Fruit fly (Drosophila melanogaster) whole organism, embryonic: ENCODE data around the gene amrt.
A peak's percentile ranks its signal among the peaks of the same experiment; 100 is the strongest.

Experiments
- Adf1 ChIP-seq: fragments of 200-800 bp; sonication (Bioruptor generic); IDR thresholded peaks from 2 replicates; pipeline ENCODE4 v1.3.6; 2022; ENCODE audit warnings: missing biosample characterization, missing genetic modification characterization
- Bgb ChIP-seq: fragments of 200-800 bp; sonication (Bioruptor generic); IDR thresholded peaks from 2 replicates; pipeline ENCODE4 v1.3.6; 2022; ENCODE audit warnings: missing biosample characterization, missing genetic modification characterization; ENCODE audit not compliant: partially characterized antibody
- BtbVII ChIP-seq: fragments of 200-800 bp; sonication (Bioruptor generic); optimal IDR thresholded peaks from 3 replicates; lab custom pipeline; 2017; ENCODE audit warnings: missing biosample characterization, mild to moderate bottlenecking, missing genetic modification characterization
- CG10147 ChIP-seq: fragments of 200-800 bp; sonication (Bioruptor generic); optimal IDR thresholded peaks from 2 replicates; lab custom pipeline; 2019; ENCODE audit warnings: missing biosample characterization, mild to moderate bottlenecking, missing genetic modification characterization, moderate library complexity
- CG10267 ChIP-seq: fragments of 200-800 bp; sonication (Bioruptor generic); optimal IDR thresholded peaks from 2 replicates; lab custom pipeline; 2018; ENCODE audit warnings: missing biosample characterization, mild to moderate bottlenecking, missing genetic modification characterization, moderate library complexity
- CG10462 ChIP-seq: fragments of 200-800 bp; sonication (Bioruptor generic); optimal IDR thresholded peaks from 2 replicates; lab custom pipeline; 2016; ENCODE audit warnings: missing biosample characterization, missing genetic modification characterization
- CG11695 ChIP-seq: fragments of 200-800 bp; sonication (Bioruptor generic); IDR thresholded peaks from 3 replicates; pipeline ENCODE4 v1.3.6; 2022; ENCODE audit warnings: missing biosample characterization, missing genetic modification characterization
- CG1233 ChIP-seq: fragments of 200-800 bp; sonication (Bioruptor generic); optimal IDR thresholded peaks from 4 replicates; lab custom pipeline; 2018; ENCODE audit warnings: missing biosample characterization, mild to moderate bottlenecking, missing genetic modification characterization
- CG12769 ChIP-seq: fragments of 200-800 bp; sonication (Bioruptor generic); optimal IDR thresholded peaks from 2 replicates; lab custom pipeline; 2019; ENCODE audit warnings: missing biosample characterization, mild to moderate bottlenecking, missing genetic modification characterization, moderate library complexity
- CG12942 ChIP-seq: fragments of 200-800 bp; sonication (Bioruptor generic); optimal IDR thresholded peaks from 3 replicates; lab custom pipeline; 2016; ENCODE audit warnings: missing biosample characterization, missing genetic modification characterization
- CG13287 ChIP-seq: fragments of 200-800 bp; sonication (Bioruptor generic); IDR thresholded peaks from 2 replicates; pipeline ENCODE4 v1.3.6; 2022; ENCODE audit warnings: missing biosample characterization, missing genetic modification characterization; ENCODE audit not compliant: partially characterized antibody
- CG13624 ChIP-seq: fragments of 200-800 bp; sonication (Bioruptor generic); optimal IDR thresholded peaks from 2 replicates; lab custom pipeline; 2016; ENCODE audit warnings: missing biosample characterization, missing genetic modification characterization
- CG14710 ChIP-seq: fragments of 200-800 bp; sonication (Bioruptor generic); optimal IDR thresholded peaks from 3 replicates; lab custom pipeline; 2019; ENCODE audit warnings: missing biosample characterization, mild to moderate bottlenecking, missing genetic modification characterization, moderate library complexity
- CG1647 ChIP-seq: fragments of 200-800 bp; sonication (Bioruptor generic); optimal IDR thresholded peaks from 3 replicates; lab custom pipeline; 2016; ENCODE audit warnings: missing biosample characterization, missing genetic modification characterization
- CG17385 ChIP-seq: fragments of 200-800 bp; sonication (Bioruptor generic); optimal IDR thresholded peaks from 3 replicates; lab custom pipeline; 2018; ENCODE audit warnings: missing biosample characterization, mild to moderate bottlenecking, missing genetic modification characterization
- CG30020 ChIP-seq: fragments of 200-800 bp; optimal IDR thresholded peaks from 2 replicates; lab custom pipeline; 2019; ENCODE audit warnings: missing biosample characterization, mild to moderate bottlenecking, missing genetic modification characterization, moderate library complexity
- CG31441 ChIP-seq: fragments of 200-800 bp; sonication (Bioruptor generic); IDR thresholded peaks from 2 replicates; pipeline ENCODE4 v1.3.6; 2022; ENCODE audit warnings: missing biosample characterization, missing genetic modification characterization
- CG4424 ChIP-seq: fragments of 200-800 bp; sonication (Bioruptor generic); optimal IDR thresholded peaks from 3 replicates; lab custom pipeline; 2016; ENCODE audit warnings: missing biosample characterization, missing genetic modification characterization
- CG6272 ChIP-seq: fragments of 200-800 bp; sonication (Bioruptor generic); IDR thresholded peaks from 2 replicates; pipeline ENCODE4 v1.3.6; 2022; ENCODE audit warnings: missing biosample characterization, missing genetic modification characterization
- CG6683 ChIP-seq: fragments of 200-800 bp; sonication (Bioruptor generic); optimal IDR thresholded peaks from 2 replicates; lab custom pipeline; 2017; ENCODE audit warnings: missing biosample characterization, mild to moderate bottlenecking, missing genetic modification characterization, missing genetic modification reagents
- CG7928 ChIP-seq: fragments of 200-800 bp; sonication (Bioruptor generic); optimal IDR thresholded peaks from 2 replicates; lab custom pipeline; 2017; ENCODE audit warnings: missing biosample characterization, mild to moderate bottlenecking, missing genetic modification characterization
- CG8281 ChIP-seq: fragments of 200-800 bp; sonication (Bioruptor generic); optimal IDR thresholded peaks from 2 replicates; lab custom pipeline; 2018; ENCODE audit warnings: missing biosample characterization, mild to moderate bottlenecking, missing genetic modification characterization, moderate library complexity
- CG9797 ChIP-seq: fragments of 200-800 bp; sonication (Bioruptor generic); optimal IDR thresholded peaks from 3 replicates; lab custom pipeline; 2018; ENCODE audit warnings: missing biosample characterization, mild to moderate bottlenecking, missing genetic modification characterization
- CG9932 ChIP-seq: fragments of 200-800 bp; sonication (Bioruptor generic); IDR thresholded peaks from 2 replicates; pipeline ENCODE4 v1.3.6; 2022; ENCODE audit warnings: missing biosample characterization, missing genetic modification characterization
- Camta ChIP-seq: fragments of 200-800 bp; sonication (Bioruptor generic); optimal IDR thresholded peaks from 2 replicates; lab custom pipeline; 2016; ENCODE audit warnings: missing biosample characterization, missing genetic modification characterization
- Chrac-16 ChIP-seq: fragments of 200-800 bp; sonication (Bioruptor generic); optimal IDR thresholded peaks from 3 replicates; lab custom pipeline; 2016; ENCODE audit warnings: missing biosample characterization, missing genetic modification characterization
- Fer3 ChIP-seq: fragments of 200-800 bp; sonication (Bioruptor generic); optimal IDR thresholded peaks from 2 replicates; lab custom pipeline; 2018; ENCODE audit warnings: missing biosample characterization, mild to moderate bottlenecking, missing genetic modification characterization, moderate library complexity
- H15 ChIP-seq: fragments of 200-800 bp; sonication (Bioruptor generic); IDR thresholded peaks from 3 replicates; pipeline ENCODE4 v1.3.6; 2022; ENCODE audit warnings: missing biosample characterization, missing genetic modification characterization
- H2.0 ChIP-seq: fragments of 200-800 bp; sonication (Bioruptor generic); IDR thresholded peaks from 2 replicates; pipeline ENCODE4 v1.3.6; 2022; ENCODE audit warnings: missing biosample characterization, missing genetic modification characterization
- Hr39 ChIP-seq: fragments of >200 bp; optimal IDR thresholded peaks from 2 replicates; lab custom pipeline; 2017
- MESR4 ChIP-seq: fragments of 200-800 bp; sonication (Bioruptor generic); optimal IDR thresholded peaks from 2 replicates; lab custom pipeline; 2018; ENCODE audit warnings: missing biosample characterization, mild to moderate bottlenecking, missing genetic modification characterization, moderate library complexity
- Optix ChIP-seq: fragments of 200-800 bp; sonication (Bioruptor generic); IDR thresholded peaks from 3 replicates; pipeline ENCODE4 v1.3.6; 2022; ENCODE audit warnings: missing biosample characterization, missing genetic modification characterization
- Ravus ChIP-seq: fragments of 200-800 bp; sonication (Bioruptor generic); IDR thresholded peaks from 2 replicates; pipeline ENCODE4 v1.3.6; 2022; ENCODE audit warnings: missing biosample characterization, missing genetic modification characterization
- Six4 ChIP-seq: fragments of 200-800 bp; sonication (Bioruptor generic); optimal IDR thresholded peaks from 2 replicates; lab custom pipeline; 2016; ENCODE audit warnings: missing biosample characterization, missing genetic modification characterization
- Ssrp ChIP-seq: fragments of 200-800 bp; sonication (Bioruptor generic); optimal IDR thresholded peaks from 2 replicates; lab custom pipeline; 2018; ENCODE audit warnings: missing biosample characterization, mild to moderate bottlenecking, missing genetic modification characterization, moderate library complexity
- Xrp1 ChIP-seq: fragments of 200-800 bp; sonication (Bioruptor generic); IDR thresholded peaks from 2 replicates; pipeline ENCODE4 v1.3.6; 2022; ENCODE audit warnings: missing biosample characterization, missing genetic modification characterization
- ab ChIP-seq: fragments of 200-800 bp; sonication (Bioruptor generic); optimal IDR thresholded peaks from 2 replicates; lab custom pipeline; 2016; ENCODE audit warnings: missing biosample characterization, missing genetic modification characterization
- al ChIP-seq: fragments of 200-800 bp; sonication (Bioruptor generic); IDR thresholded peaks from 2 replicates; pipeline ENCODE4 v1.3.6; 2022; ENCODE audit warnings: missing biosample characterization, missing genetic modification characterization
- chif ChIP-seq, 2 experiments: fragments of 200-800 bp; sonication (Bioruptor generic); optimal IDR thresholded peaks; 3 replicates each; lab custom pipeline; 2016; ENCODE audit warnings: missing biosample characterization in 2 of 2, missing genetic modification characterization in 2 of 2
- dimm ChIP-seq: fragments of 200-800 bp; sonication (Bioruptor generic); IDR thresholded peaks from 2 replicates; pipeline ENCODE4 v1.3.6; 2022; ENCODE audit warnings: missing biosample characterization, missing genetic modification characterization
- gce ChIP-seq: fragments of 200-800 bp; sonication (Bioruptor generic); IDR thresholded peaks from 3 replicates; pipeline ENCODE4 v1.3.6; 2022; ENCODE audit warnings: missing biosample characterization, missing genetic modification characterization
- gro ChIP-seq: fragments of 200-800 bp; sonication (Bioruptor generic); optimal IDR thresholded peaks from 2 replicates; lab custom pipeline; 2016; ENCODE audit warnings: missing biosample characterization, missing genetic modification characterization
- kay ChIP-seq: fragments of 200-800 bp; sonication (Bioruptor generic); optimal IDR thresholded peaks from 2 replicates; lab custom pipeline; 2016; ENCODE audit warnings: missing biosample characterization, missing genetic modification characterization
- lab ChIP-seq: fragments of 200-800 bp; sonication (Bioruptor generic); optimal IDR thresholded peaks from 3 replicates; lab custom pipeline; 2017; ENCODE audit warnings: missing biosample characterization, missing genetic modification characterization, mild to moderate bottlenecking, moderate library complexity, missing genetic modification reagents
- peb ChIP-seq: fragments of 200-800 bp; sonication (Bioruptor generic); IDR thresholded peaks from 2 replicates; pipeline ENCODE4 v1.3.6; 2022; ENCODE audit warnings: missing biosample characterization, missing genetic modification characterization
- pzg ChIP-seq: fragments of 200-800 bp; sonication (Bioruptor generic); optimal IDR thresholded peaks from 3 replicates; lab custom pipeline; 2018; ENCODE audit warnings: missing biosample characterization, mild to moderate bottlenecking, missing genetic modification characterization, moderate library complexity
- scrt ChIP-seq: fragments of 200-800 bp; sonication (Bioruptor generic); optimal IDR thresholded peaks from 2 replicates; lab custom pipeline; 2018; ENCODE audit warnings: missing biosample characterization, mild to moderate bottlenecking, missing genetic modification characterization, moderate library complexity
- slp2 ChIP-seq: fragments of 200-800 bp; sonication (Bioruptor generic); optimal IDR thresholded peaks from 2 replicates; lab custom pipeline; 2016; ENCODE audit warnings: missing biosample characterization, missing genetic modification characterization
- stc ChIP-seq: fragments of 200-800 bp; sonication (Bioruptor generic); IDR thresholded peaks from 2 replicates; pipeline ENCODE4 v1.3.6; 2022; ENCODE audit warnings: missing biosample characterization, missing genetic modification characterization
- tio ChIP-seq: fragments of 200-800 bp; sonication (Bioruptor generic); optimal IDR thresholded peaks from 2 replicates; lab custom pipeline; 2017; ENCODE audit warnings: missing biosample characterization, missing genetic modification characterization, inconsistent platforms

amrt gene

DNA sequence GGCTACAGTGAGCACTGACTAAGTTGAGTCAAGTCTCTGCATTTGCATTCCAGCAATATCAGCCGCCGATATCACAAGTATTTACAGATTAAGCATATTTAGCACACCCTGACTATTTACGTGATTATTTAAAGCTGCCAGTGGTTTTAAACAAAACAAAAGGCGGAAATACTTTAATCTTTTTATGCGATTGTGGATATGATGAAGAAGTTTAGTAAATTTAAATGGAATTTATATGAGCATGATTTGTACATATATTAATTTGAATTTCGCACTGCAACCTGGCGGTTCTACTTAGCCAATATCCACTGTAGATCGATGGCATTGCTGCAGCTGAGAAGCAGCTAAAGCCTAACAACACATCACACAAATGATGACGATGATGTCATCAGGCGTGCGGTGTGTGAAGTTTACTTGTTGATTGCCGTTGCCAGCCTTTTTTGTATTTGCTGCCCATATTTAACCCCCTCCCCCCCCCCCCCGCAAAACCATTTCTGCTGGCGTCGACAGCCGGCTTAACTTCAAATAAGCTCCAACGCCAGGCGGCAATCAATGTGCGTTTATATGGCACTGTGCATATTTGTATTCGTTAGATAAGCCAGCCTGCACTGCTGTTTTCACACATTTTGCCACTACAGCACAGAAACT is 33.4 kb downstream of the amrt start (continued):
- no peak for TF ChIP-seq CG6272 (GFP tag; lab: Robert Waterston, UW)
- TF ChIP-seq ab (GFP tag; lab: Kevin White, UChicago): no peak
- no peak for TF ChIP-seq MESR4 (GFP tag; lab: Kevin White, UChicago)
- TF ChIP-seq CG31441 (GFP tag; lab: Robert Waterston, UW): peak; percentile 75
- peak; percentile 58; the same call in 2 of the 3 replicates for TF ChIP-seq CG11695
- peak; percentile 28 for TF ChIP-seq slp2 (GFP tag; lab: Kevin White, UChicago)
- no peak for TF ChIP-seq Ravus (GFP tag; lab: Robert Waterston, UW)
- no peak for TF ChIP-seq CG13287 (GFP tag; lab: Robert Waterston, UW)
- no peak; the same call in 1 of the 2 replicates for TF ChIP-seq Xrp1 (GFP tag; lab: Robert Waterston, UW)
- TF ChIP-seq CG9932 (GFP tag; lab: Robert Waterston, UW): no peak
- TF ChIP-seq tio (GFP tag; lab: Kevin White, UChicago): peak; percentile 30
- TF ChIP-seq CG12769 (tag; lab: Kevin White, UChicago): peak; percentile 57
- TF ChIP-seq BtbVII (GFP tag; lab: Kevin White, UChicago): peak; percentile 51
- TF ChIP-seq CG9797 (GFP tag; lab: Kevin White, UChicago): no peak
- no peak for TF ChIP-seq peb
- TF ChIP-seq stc (GFP tag; lab: Robert Waterston, UW): peak; percentile 52; the same call in 1 of the 2 replicates
- TF ChIP-seq Six4 (GFP tag; lab: Kevin White, UChicago): no peak
- TF ChIP-seq CG30020 (tag; lab: Kevin White, UChicago): peak; percentile 1
- TF ChIP-seq CG1233 (GFP tag; lab: Kevin White, UChicago): no peak
- TF ChIP-seq CG10147 (GFP tag; lab: Kevin White, UChicago): peak; percentile 35
- 0 out of 3 replicates have a peak, but pooled peaks have one; percentile 31 for TF ChIP-seq gce (GFP tag; lab: Robert Waterston, UW)
- TF ChIP-seq H15 (GFP tag; lab: Robert Waterston, UW): peak; percentile 53; the same call in 1 of the 3 replicates
- no peak for TF ChIP-seq CG7928 (GFP tag; lab: Kevin White, UChicago)
- TF ChIP-seq CG10462 (GFP tag; lab: Kevin White, UChicago): peak; percentile 28
- peak; percentile 43; the same call in 1 of the 2 replicates for TF ChIP-seq H2.0 (GFP tag; lab: Robert Waterston, UW)
- no peak for TF ChIP-seq kay
- TF ChIP-seq CG10267: peak; percentile 43
- TF ChIP-seq al: peak; percentile 28; the same call in 1 of the 2 replicates
- no peak for TF ChIP-seq Optix (GFP tag; lab: Robert Waterston, UW)
- no peak for TF ChIP-seq CG6683 (GFP tag; lab: Kevin White, UChicago)
- peak; percentile 24 for TF ChIP-seq Chrac-16 (GFP tag; lab: Kevin White, UChicago)
- TF ChIP-seq dimm: no peak
- no peak for TF ChIP-seq pzg
- TF ChIP-seq Ssrp (tag; lab: Kevin White, UChicago): peak; percentile 69
- TF ChIP-seq CG14710 (tag; lab: Kevin White, UChicago): peak; percentile 47
- no peak for TF ChIP-seq Hr39 (lab: Kevin White, UChicago)
- peak; percentile 20 for TF ChIP-seq scrt (GFP tag; lab: Kevin White, UChicago)
- TF ChIP-seq CG4424: peak; percentile 70
- TF ChIP-seq Bgb (GFP tag; lab: Robert Waterston, UW): no peak
- TF ChIP-seq CG8281 (tag; lab: Kevin White, UChicago): peak; percentile 25
- peak; percentile 58 for TF ChIP-seq Adf1 (GFP tag; lab: Robert Waterston, UW)
- TF ChIP-seq CG13624 (GFP tag; lab: Kevin White, UChicago): peak; percentile 18
- TF ChIP-seq Fer3 (tag; lab: Kevin White, UChicago): peak; percentile 38
- peak; percentile 37 for TF ChIP-seq CG12942 (GFP tag; lab: Kevin White, UChicago)
- TF ChIP-seq chif (GFP tag; optimal IDR thresholded peaks at IDR 0.05; lab: Kevin White, UChicago): peak in 1 of 2 experiments; percentile 36
- TF ChIP-seq CG1647 (GFP tag; lab: Kevin White, UChicago): peak; percentile 27
- peak; percentile 46 for TF ChIP-seq CG17385
- TF ChIP-seq lab (GFP tag; lab: Kevin White, UChicago): peak; percentile 73
- no peak for TF ChIP-seq gro (GFP tag; lab: Kevin White, UChicago)
- peak; percentile 80 for TF ChIP-seq Camta (GFP tag; lab: Kevin White, UChicago)
